Worm (Caenorhabditis elegans): ENCODE results near the gene lsy-13.

- TF ChIP-seq snpc-3.4 (tag; optimal IDR thresholded peaks at IDR 0.05): no peak
- no peak for TF ChIP-seq nhr-120 (GFP tag; IDR thresholded peaks at IDR 0.05)
- TF ChIP-seq let-526 (GFP tag; IDR thresholded peaks at IDR 0.05): no peak
- no peak for TF ChIP-seq lin-35 (GFP tag; optimal IDR thresholded peaks at IDR 0.05)
- no peak for TF ChIP-seq egl-44 (GFP tag; IDR thresholded peaks at IDR 0.05)
- TF ChIP-seq F52B5.7 (tag; optimal IDR thresholded peaks at IDR 0.05): no peak
- TF ChIP-seq cebp-1 (GFP tag; IDR thresholded peaks at IDR 0.05): no peak
- TF ChIP-seq cebp-1 (tag; optimal IDR thresholded peaks at IDR 0.05): no peak
- TF ChIP-seq unc-62 (GFP tag; optimal IDR thresholded peaks at IDR 0.05): no peak
- no peak for TF ChIP-seq lsy-27 (tag; optimal IDR thresholded peaks at IDR 0.05; ENCODE audit: borderline replicate concordance, insufficient read depth)
- no peak for TF ChIP-seq him-1 (tag; optimal IDR thresholded peaks at IDR 0.05)
Measured at ce11 chrIV:16867223-16867622, 3.6 kb downstream of the lsy-13 start, which contains the start of gene T06A10.107.
